Worm (Caenorhabditis elegans) whole organism, L4/young adult: ENCODE measurements around the gene W02F12.2.

Experiments used
- W03F9.2 ChIP-seq: fragments of 150-350 bp; optimal IDR thresholded peaks from 2 replicates; lab custom pipeline; 2014; ENCODE audit warnings: missing biosample characterization, missing genetic modification characterization
- dao-5 ChIP-seq: sonication (generic microtip); optimal IDR thresholded peaks from 2 replicates; lab custom pipeline; 2016; ENCODE audit warnings: missing genotype, missing genetic modification characterization, moderate library complexity, missing compliant biosample characterization
- him-1 ChIP-seq: sonication (generic microtip); optimal IDR thresholded peaks from 2 replicates; lab custom pipeline; 2016; ENCODE audit warnings: missing genotype, missing genetic modification reagents, missing genetic modification characterization, missing compliant biosample characterization

The W02F12.2 gene

ce11 chrV:6645810-6646209 lies 51.6 kb downstream of the W02F12.2 start:
- TF ChIP-seq W03F9.2 (tag; lab: Kevin White, UChicago) (no peak), dao-5 (no peak), him-1 (tag; lab: Kevin White, UChicago) (no peak)
